Fruit fly (Drosophila melanogaster) whole organism, embryonic: ENCODE measurements around the gene CG13392.
A peak's percentile ranks its signal among the peaks of the same experiment; 100 is the strongest.

Experiments used
- ATbp ChIP-seq: fragments of 200-800 bp; sonication (Bioruptor generic); optimal IDR thresholded peaks from 2 replicates; lab custom pipeline; 2017; ENCODE audit warnings: missing biosample characterization, mild to moderate bottlenecking, missing genetic modification characterization, missing genetic modification reagents
- Asciz ChIP-seq: fragments of 200-800 bp; sonication (Bioruptor generic); optimal IDR thresholded peaks from 2 replicates; lab custom pipeline; 2017; ENCODE audit warnings: missing biosample characterization, mild to moderate bottlenecking, missing genetic modification characterization, missing genetic modification reagents
- Bdp1 ChIP-seq: fragments of 200-800 bp; sonication (Bioruptor generic); optimal IDR thresholded peaks from 3 replicates; lab custom pipeline; 2016; ENCODE audit warnings: missing biosample characterization, missing genetic modification characterization
- CG10321 ChIP-seq: fragments of 200-800 bp; sonication (Bioruptor generic); IDR thresholded peaks from 2 replicates; pipeline ENCODE4 v1.3.6; 2022; ENCODE audit warnings: missing biosample characterization, missing genetic modification characterization
- CG12071 ChIP-seq: fragments of 200-800 bp; sonication (Bioruptor generic); optimal IDR thresholded peaks from 3 replicates; lab custom pipeline; 2018; ENCODE audit warnings: missing biosample characterization, mild to moderate bottlenecking, missing genetic modification characterization
- CG13123 ChIP-seq: fragments of 200-800 bp; sonication (Bioruptor generic); optimal IDR thresholded peaks from 2 replicates; lab custom pipeline; 2016; ENCODE audit warnings: missing biosample characterization, missing genetic modification characterization
- CG13296 ChIP-seq: fragments of 200-800 bp; sonication (Bioruptor generic); optimal IDR thresholded peaks from 3 replicates; lab custom pipeline; 2018; ENCODE audit warnings: missing biosample characterization, mild to moderate bottlenecking, missing genetic modification characterization
- CG1603 ChIP-seq: fragments of 200-800 bp; sonication (Bioruptor generic); optimal IDR thresholded peaks from 2 replicates; lab custom pipeline; 2019; ENCODE audit warnings: missing biosample characterization, mild to moderate bottlenecking, missing genetic modification characterization, moderate library complexity
- CG17385 ChIP-seq: fragments of 200-800 bp; sonication (Bioruptor generic); optimal IDR thresholded peaks from 3 replicates; lab custom pipeline; 2018; ENCODE audit warnings: missing biosample characterization, mild to moderate bottlenecking, missing genetic modification characterization
- CG2129 ChIP-seq: fragments of 200-800 bp; sonication (Bioruptor generic); IDR thresholded peaks from 2 replicates; pipeline ENCODE4 v1.3.6; 2022; ENCODE audit warnings: missing biosample characterization, missing genetic modification characterization; ENCODE audit not compliant: partially characterized antibody
- CG2678 ChIP-seq: fragments of 200-800 bp; sonication (Bioruptor generic); optimal IDR thresholded peaks from 3 replicates; lab custom pipeline; 2019; ENCODE audit warnings: missing biosample characterization, mild to moderate bottlenecking, missing genetic modification characterization, moderate library complexity
- CG3838 ChIP-seq: fragments of 200-800 bp; sonication (Bioruptor generic); optimal IDR thresholded peaks from 3 replicates; lab custom pipeline; 2016; ENCODE audit warnings: missing biosample characterization, missing genetic modification characterization
- CG4424 ChIP-seq: fragments of 200-800 bp; sonication (Bioruptor generic); optimal IDR thresholded peaks from 3 replicates; lab custom pipeline; 2016; ENCODE audit warnings: missing biosample characterization, missing genetic modification characterization
- CG6254 ChIP-seq: fragments of 200-800 bp; sonication (Bioruptor generic); optimal IDR thresholded peaks from 3 replicates; lab custom pipeline; 2017; ENCODE audit warnings: mild to moderate bottlenecking, missing biosample characterization, missing genetic modification reagents, missing genetic modification characterization
- CG6654 ChIP-seq: fragments of 200-800 bp; sonication (Bioruptor generic); optimal IDR thresholded peaks from 2 replicates; lab custom pipeline; 2017; ENCODE audit warnings: missing biosample characterization, mild to moderate bottlenecking, missing genetic modification characterization
- CG7745 ChIP-seq: fragments of 200-800 bp; sonication (Bioruptor generic); optimal IDR thresholded peaks from 2 replicates; lab custom pipeline; 2018; ENCODE audit warnings: missing biosample characterization, mild to moderate bottlenecking, missing genetic modification characterization, moderate library complexity
- CG8281 ChIP-seq: fragments of 200-800 bp; sonication (Bioruptor generic); optimal IDR thresholded peaks from 2 replicates; lab custom pipeline; 2018; ENCODE audit warnings: missing biosample characterization, mild to moderate bottlenecking, missing genetic modification characterization, moderate library complexity
- CG9437 ChIP-seq: fragments of 200-800 bp; sonication (Bioruptor generic); optimal IDR thresholded peaks from 2 replicates; lab custom pipeline; 2018; ENCODE audit warnings: missing biosample characterization, mild to moderate bottlenecking, missing genetic modification characterization
- CHES-1-like ChIP-seq: fragments of 200-800 bp; sonication (Bioruptor generic); optimal IDR thresholded peaks from 2 replicates; lab custom pipeline; 2016; ENCODE audit warnings: missing biosample characterization, missing genetic modification characterization
- D ChIP-seq, 2 experiments: fragments of 200-800 bp in 1 of 2; fragments of >200 bp in 1 of 2; sonication (Bioruptor generic) in 1 of 2; optimal IDR thresholded peaks; 2 replicates in 1 of 2; 3 replicates in 1 of 2; lab custom pipeline; 2017; ENCODE audit warnings: mild to moderate bottlenecking in 1 of 2, missing biosample characterization in 1 of 2, missing genetic modification characterization in 1 of 2, missing genetic modification reagents in 1 of 2
- Elba2 ChIP-seq: fragments of 200-800 bp; sonication (Bioruptor generic); optimal IDR thresholded peaks from 3 replicates; lab custom pipeline; 2016; ENCODE audit warnings: missing biosample characterization, missing genetic modification characterization
- Hand ChIP-seq: fragments of 200-800 bp; sonication (Bioruptor generic); optimal IDR thresholded peaks from 2 replicates; lab custom pipeline; 2017; ENCODE audit warnings: mild to moderate bottlenecking, missing biosample characterization, missing genetic modification reagents, missing genetic modification characterization
- Hr39 ChIP-seq: fragments of >200 bp; optimal IDR thresholded peaks from 2 replicates; lab custom pipeline; 2017
- Nf-YA ChIP-seq: fragments of 200-800 bp; sonication (Bioruptor generic); IDR thresholded peaks from 2 replicates; pipeline ENCODE4 v1.3.6; 2022; ENCODE audit warnings: missing biosample characterization, missing genetic modification characterization
- Pdp1 ChIP-seq, 2 experiments: fragments of 200-800 bp; sonication (Bioruptor generic); optimal IDR thresholded peaks; 3 replicates each; lab custom pipeline; 2016; ENCODE audit warnings: missing biosample characterization in 2 of 2, missing genetic modification characterization in 2 of 2, mild to moderate bottlenecking in 1 of 2, moderate library complexity in 1 of 2
- Ssrp ChIP-seq: fragments of 200-800 bp; sonication (Bioruptor generic); optimal IDR thresholded peaks from 2 replicates; lab custom pipeline; 2018; ENCODE audit warnings: missing biosample characterization, mild to moderate bottlenecking, missing genetic modification characterization, moderate library complexity
- Tbp ChIP-seq: fragments of >200 bp; optimal IDR thresholded peaks from 2 replicates; lab custom pipeline; 2018; ENCODE audit warnings: missing biosample characterization, missing genetic modification characterization
- ara ChIP-seq: fragments of 200-800 bp; sonication (Bioruptor generic); IDR thresholded peaks from 2 replicates; pipeline ENCODE4 v1.3.6; 2022; ENCODE audit warnings: missing biosample characterization, missing genetic modification characterization
- ase ChIP-seq: fragments of 200-800 bp; sonication (Bioruptor generic); IDR thresholded peaks from 3 replicates; pipeline ENCODE4 v1.3.6; 2022; ENCODE audit warnings: missing biosample characterization, missing genetic modification characterization
- ato ChIP-seq: fragments of 200-800 bp; sonication (Bioruptor generic); IDR thresholded peaks from 2 replicates; pipeline ENCODE4 v1.3.6; 2022; ENCODE audit warnings: missing biosample characterization, missing genetic modification characterization; ENCODE audit not compliant: partially characterized antibody
- danr ChIP-seq: fragments of 200-800 bp; sonication (Bioruptor generic); IDR thresholded peaks from 2 replicates; pipeline ENCODE4 v1.3.6; 2022; ENCODE audit warnings: missing biosample characterization, missing genetic modification characterization
- dpn ChIP-seq, 2 experiments: fragments of 200-800 bp; sonication (Bioruptor generic); optimal IDR thresholded peaks; 3 replicates each; lab custom pipeline; 2016; ENCODE audit warnings: missing biosample characterization in 2 of 2, missing genetic modification characterization in 2 of 2
- esg ChIP-seq: fragments of 200-800 bp; sonication (Bioruptor generic); conservative IDR thresholded peaks from 2 replicates; pipeline ENCODE4 v1.3.6; 2022; ENCODE audit warnings: missing biosample characterization, missing genetic modification characterization
- gem ChIP-seq: fragments of 200-800 bp; sonication (Bioruptor generic); optimal IDR thresholded peaks from 2 replicates; lab custom pipeline; 2019; ENCODE audit warnings: missing biosample characterization, mild to moderate bottlenecking, missing genetic modification characterization, moderate library complexity
- gt ChIP-seq: fragments of 200-800 bp; sonication (Bioruptor generic); IDR thresholded peaks from 2 replicates; pipeline ENCODE4 v1.3.6; 2022; ENCODE audit warnings: missing biosample characterization, missing genetic modification characterization
- kni ChIP-seq: fragments of 200-800 bp; sonication (Bioruptor generic); optimal IDR thresholded peaks from 3 replicates; lab custom pipeline; 2017; ENCODE audit warnings: mild to moderate bottlenecking, missing biosample characterization, missing genetic modification reagents, missing genetic modification characterization
- lov ChIP-seq, 2 experiments: fragments of 200-800 bp in 1 of 2; fragments of >200 bp in 1 of 2; sonication (Bioruptor generic) in 1 of 2; IDR thresholded peaks in 1 of 2; optimal IDR thresholded peaks in 1 of 2; 2 replicates in 1 of 2; 3 replicates in 1 of 2; pipeline versions ENCODE4 v1.3.6 to Lab custom; 2017 to 2022; ENCODE audit warnings: missing biosample characterization in 1 of 2, missing genetic modification characterization in 1 of 2
- onecut ChIP-seq: fragments of 200-800 bp; sonication (Bioruptor generic); IDR thresholded peaks from 2 replicates; pipeline ENCODE4 v1.3.6; 2022; ENCODE audit warnings: missing biosample characterization, missing genetic modification characterization
- ranshi ChIP-seq: fragments of 200-800 bp; sonication (Bioruptor generic); IDR thresholded peaks from 2 replicates; pipeline ENCODE4 v1.3.6; 2022; ENCODE audit warnings: missing biosample characterization, missing genetic modification characterization
- sens ChIP-seq: fragments of 200-800 bp; sonication (Bioruptor generic); peaks from one replicate; lab custom pipeline; 2016; ENCODE audit warnings: missing biosample characterization, missing genetic modification characterization
- sqz ChIP-seq: fragments of 200-800 bp; sonication (Bioruptor generic); optimal IDR thresholded peaks from 3 replicates; lab custom pipeline; 2018; ENCODE audit warnings: missing biosample characterization, mild to moderate bottlenecking, missing genetic modification characterization
- vfl ChIP-seq: fragments of 200-800 bp; sonication (Bioruptor generic); optimal IDR thresholded peaks from 2 replicates; lab custom pipeline; 2016; ENCODE audit warnings: missing biosample characterization, missing genetic modification characterization

Gene CG13392

DNA sequence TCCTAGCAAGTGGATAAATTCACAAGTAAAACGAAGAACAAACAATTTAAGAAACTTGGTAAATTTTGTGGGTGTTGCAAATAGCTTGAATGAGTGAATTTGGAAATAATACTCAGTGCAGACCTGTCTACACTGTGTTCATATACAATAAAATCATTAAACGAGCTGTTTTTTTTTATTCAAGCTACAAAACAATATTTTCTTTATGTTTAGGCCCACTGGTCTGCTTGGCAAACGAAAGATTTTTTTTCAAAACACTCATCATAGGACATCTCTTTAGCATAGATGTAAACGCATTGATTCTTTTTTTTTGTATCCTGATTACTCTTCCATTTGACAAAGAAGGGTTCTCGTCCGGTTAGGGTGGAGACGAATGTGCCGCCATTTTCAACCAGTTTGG lies 9.7 kb upstream of the CG13392 start, which contains the start of gene CG42820:
Gene CG42820, minus strand, starts transcription at position 101 of the 400 bp plus-strand sequence.
- TF ChIP-seq CG7745 (tag; lab: Kevin White, UChicago) (no peak), sens (GFP tag; lab: Kevin White, UChicago) (peak; percentile 21), vfl (GFP tag; lab: Kevin White, UChicago) (no peak)

DNA sequence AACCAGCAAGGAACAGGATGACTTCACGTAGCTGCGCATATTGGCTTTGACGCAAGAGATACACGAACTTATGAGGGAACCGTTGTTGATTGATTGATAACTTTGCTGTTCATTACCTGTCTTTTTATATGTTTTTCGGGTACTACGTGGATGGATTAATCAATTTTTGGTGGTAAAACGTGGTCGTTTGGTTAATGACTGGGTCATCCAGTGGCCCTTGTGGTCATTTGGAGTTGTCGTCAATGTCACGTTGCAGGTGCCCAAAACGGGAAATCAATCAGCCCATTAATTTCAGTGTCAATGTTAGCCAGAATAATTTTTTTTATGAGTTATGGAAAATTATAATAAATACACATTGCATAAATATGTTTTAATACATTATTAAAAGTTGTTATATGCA lies 6.6 kb upstream of the CG13392 start, which contains the start of gene CG42819:
Gene CG42819, minus strand, starts transcription at position 101 of the 400 bp plus-strand sequence.
- TF ChIP-seq kni (peak; percentile 21), CG2678 (tag; lab: Kevin White, UChicago) (no peak)

DNA sequence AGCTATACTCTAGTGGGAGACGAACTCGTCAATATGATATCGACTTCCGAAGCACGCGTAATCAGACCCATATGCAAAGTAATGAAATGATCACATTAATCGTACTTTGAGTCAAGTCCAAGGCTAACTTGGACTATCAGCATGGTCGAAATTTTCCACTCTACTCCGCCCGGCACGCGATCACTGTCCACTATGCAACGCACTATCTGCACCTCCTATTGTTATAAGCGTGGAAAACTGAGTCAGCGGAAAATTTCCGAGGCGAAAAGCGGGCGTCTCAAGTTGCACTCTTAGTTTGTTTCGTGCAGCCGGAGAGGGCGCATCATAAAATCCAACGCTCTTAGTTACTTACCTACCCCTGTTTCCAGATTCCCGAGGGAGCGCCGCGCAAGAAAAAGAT lies 3.2 kb upstream of the CG13392 start:
- TF ChIP-seq lov (optimal IDR thresholded peaks at IDR 0.05; lab: Kevin White, UChicago), result no peak
- TF ChIP-seq lov (GFP tag; IDR thresholded peaks at IDR 0.05; lab: Robert Waterston, UW), result 0 out of 3 replicates have a peak, but pooled peaks have one; percentile 30
- no peak for TF ChIP-seq ase (GFP tag; lab: Robert Waterston, UW)
- TF ChIP-seq, all 482 proteins: peak for 1

DNA sequence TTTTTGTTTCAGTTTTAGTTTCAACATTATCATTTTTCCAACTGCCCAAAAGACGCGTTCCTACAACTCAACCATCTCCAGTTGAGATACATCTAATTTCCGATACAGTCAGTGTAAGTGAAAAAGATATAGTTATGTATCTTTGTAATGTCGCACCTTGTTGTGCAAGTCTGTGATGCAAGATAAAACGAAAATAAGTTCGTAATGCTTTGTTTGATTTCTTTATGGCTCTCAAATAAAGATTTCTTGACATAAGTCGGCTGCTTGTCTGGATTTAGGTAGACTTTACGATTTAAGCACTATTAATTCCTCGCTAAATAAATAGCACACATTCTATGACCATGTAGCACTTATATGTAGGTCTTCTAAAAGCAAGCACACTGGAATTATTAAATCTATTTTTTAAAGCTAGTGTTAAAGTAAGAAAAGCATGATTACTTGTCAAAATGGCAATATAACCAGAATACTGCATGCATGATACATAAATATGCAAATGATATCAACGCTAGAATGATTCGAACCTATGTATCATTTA lies 2.4 kb upstream of the CG13392 start:
- TF ChIP-seq Asciz, result peak; percentile 38
- TF ChIP-seq Nf-YA, result no peak
- no peak for TF ChIP-seq CHES-1-like (GFP tag; lab: Kevin White, UChicago)
- TF ChIP-seq CG1603 (tag; lab: Kevin White, UChicago), result peak; percentile 5
- TF ChIP-seq CG4424 (GFP tag; lab: Kevin White, UChicago), result no peak
- TF ChIP-seq CG17385 (GFP tag; lab: Kevin White, UChicago), result peak; percentile 7
- TF ChIP-seq CG12071, result peak; percentile 19
- no peak for TF ChIP-seq CG2129 (GFP tag; lab: Robert Waterston, UW)
- TF ChIP-seq CG9437 (GFP tag; lab: Kevin White, UChicago), result no peak
- TF ChIP-seq ATbp (GFP tag; lab: Kevin White, UChicago), result peak; percentile 35
- TF ChIP-seq Pdp1 (GFP tag; optimal IDR thresholded peaks at IDR 0.05; lab: Kevin White, UChicago), result peak in 1 of 2 experiments; percentile 79
- peak; percentile 32 for TF ChIP-seq CG13296
- peak; percentile 81 for TF ChIP-seq sens (GFP tag; lab: Kevin White, UChicago)
- no peak for TF ChIP-seq Hr39 (lab: Kevin White, UChicago)

DNA sequence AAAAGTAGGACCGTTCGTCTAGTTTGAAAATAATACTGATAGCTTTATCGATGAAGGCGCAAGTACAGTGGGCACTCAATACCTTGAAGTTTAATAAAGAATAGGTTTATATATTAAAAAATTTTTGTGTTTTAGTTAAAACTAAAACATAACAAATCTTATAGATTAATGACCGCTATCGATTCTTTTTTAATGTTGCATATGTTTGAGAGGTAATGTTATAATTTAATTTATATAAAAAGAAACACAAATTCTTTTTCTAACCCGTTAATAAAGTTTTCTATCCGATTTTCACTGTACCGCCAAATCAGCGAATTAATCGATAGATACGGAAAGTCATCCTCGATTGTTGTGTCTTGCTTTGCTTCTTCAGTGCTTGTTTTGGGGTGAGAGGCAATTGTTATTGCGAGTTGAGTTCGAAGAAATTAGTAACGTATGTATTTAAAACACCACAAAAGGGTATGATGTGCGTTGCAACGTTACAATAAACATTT lies 1.5 kb upstream of the CG13392 start, which contains the start of the genes Dad1 and CG13384:
Gene Dad1, minus strand, starts transcription at position 30 of the 494 bp plus-strand sequence.
Gene CG13384, plus strand, starts transcription at position 348 of the 494 bp plus-strand sequence.
- TF ChIP-seq gt (GFP tag; lab: Robert Waterston, UW) (peak; percentile 77), onecut (GFP tag; lab: Robert Waterston, UW) (peak; percentile 71), gem (tag; lab: Kevin White, UChicago) (peak; percentile 97), dpn (GFP tag; optimal IDR thresholded peaks at IDR 0.05; lab: Kevin White, UChicago) (peak; percentile 62 to 93), ranshi (peak; percentile 89), CG10321 (GFP tag; lab: Robert Waterston, UW) (peak; percentile 79), Tbp (GFP tag; lab: Kevin White, UChicago) (no peak), D (optimal IDR thresholded peaks at IDR 0.05; lab: Kevin White, UChicago) (no peak), D (GFP tag; optimal IDR thresholded peaks at IDR 0.05; lab: Kevin White, UChicago) (peak; percentile 81), Hand (GFP tag; lab: Kevin White, UChicago) (peak; percentile 92), Elba2 (GFP tag; lab: Kevin White, UChicago) (peak; percentile 69), CG8281 (tag; lab: Kevin White, UChicago) (peak; percentile 82), CG6654 (GFP tag; lab: Kevin White, UChicago) (peak; percentile 63), ato (0 out of 2 replicates have a peak, but pooled peaks have one; percentile 23), CG6254 (peak; percentile 71), sqz (GFP tag; lab: Kevin White, UChicago) (peak; percentile 84), Ssrp (peak; percentile 90), CG3838 (GFP tag; lab: Kevin White, UChicago) (peak; percentile 60), ara (GFP tag; lab: Robert Waterston, UW) (peak; percentile 84), esg (GFP tag; lab: Robert Waterston, UW) (peak; percentile 94), CG13123 (GFP tag; lab: Kevin White, UChicago) (peak; percentile 77), danr (GFP tag; lab: Robert Waterston, UW) (peak; percentile 89), Bdp1 (GFP tag; lab: Kevin White, UChicago) (peak; percentile 63)
